Fruit fly (Drosophila melanogaster) whole organism, embryonic: ENCODE data around the gene lab.

Experiments
- Atf-2 ChIP-seq: fragments of 200-800 bp; sonication (Bioruptor generic); optimal IDR thresholded peaks from 2 replicates; lab custom pipeline; 2016; ENCODE audit warnings: missing biosample characterization, missing genetic modification characterization
- CG11456 ChIP-seq: fragments of 200-800 bp; sonication (Bioruptor generic); IDR thresholded peaks from 3 replicates; pipeline ENCODE4 v1.3.6; 2022; ENCODE audit warnings: missing biosample characterization, missing genetic modification characterization
- CG11504 ChIP-seq: fragments of 200-800 bp; sonication (Bioruptor generic); optimal IDR thresholded peaks from 3 replicates; lab custom pipeline; 2019; ENCODE audit warnings: missing biosample characterization, mild to moderate bottlenecking, missing genetic modification characterization, moderate library complexity
- CG12155 ChIP-seq: fragments of 200-800 bp; sonication (Bioruptor generic); optimal IDR thresholded peaks from 3 replicates; lab custom pipeline; 2016; ENCODE audit warnings: missing biosample characterization, missing genetic modification characterization
- CG12236 ChIP-seq: fragments of 200-800 bp; sonication (Bioruptor generic); optimal IDR thresholded peaks from 2 replicates; lab custom pipeline; 2016; ENCODE audit warnings: missing biosample characterization, missing genetic modification characterization
- CG12299 ChIP-seq: fragments of 200-800 bp; sonication (Bioruptor generic); optimal IDR thresholded peaks from 2 replicates; lab custom pipeline; 2018; ENCODE audit warnings: missing biosample characterization, mild to moderate bottlenecking, missing genetic modification characterization
- CG1233 ChIP-seq: fragments of 200-800 bp; sonication (Bioruptor generic); optimal IDR thresholded peaks from 4 replicates; lab custom pipeline; 2018; ENCODE audit warnings: missing biosample characterization, mild to moderate bottlenecking, missing genetic modification characterization
- CG12391 ChIP-seq: fragments of 200-800 bp; sonication (Bioruptor generic); optimal IDR thresholded peaks from 3 replicates; lab custom pipeline; 2018; ENCODE audit warnings: missing biosample characterization, mild to moderate bottlenecking, missing genetic modification characterization, moderate library complexity
- CG12744 ChIP-seq: fragments of 200-800 bp; sonication (Bioruptor generic); optimal IDR thresholded peaks from 2 replicates; lab custom pipeline; 2016; ENCODE audit warnings: missing biosample characterization, missing genetic modification characterization
- CG14050 ChIP-seq: fragments of 200-800 bp; sonication (Bioruptor generic); IDR thresholded peaks from 3 replicates; pipeline ENCODE4 v1.3.6; 2022; ENCODE audit warnings: missing biosample characterization, missing genetic modification characterization
- CG15514 ChIP-seq: fragments of 200-800 bp; sonication (Bioruptor generic); optimal IDR thresholded peaks from 3 replicates; lab custom pipeline; 2017; ENCODE audit warnings: missing biosample characterization, missing genetic modification characterization, mild to moderate bottlenecking, moderate library complexity, missing genetic modification reagents
- CG15696 ChIP-seq: fragments of 200-800 bp; sonication (Bioruptor generic); optimal IDR thresholded peaks from 2 replicates; lab custom pipeline; 2019; ENCODE audit warnings: missing biosample characterization, mild to moderate bottlenecking, missing genetic modification characterization, moderate library complexity
- CG18764 ChIP-seq: fragments of 200-800 bp; sonication (Bioruptor generic); optimal IDR thresholded peaks from 3 replicates; lab custom pipeline; 2016; ENCODE audit warnings: missing biosample characterization, missing genetic modification characterization
- CG30020 ChIP-seq: fragments of 200-800 bp; optimal IDR thresholded peaks from 2 replicates; lab custom pipeline; 2019; ENCODE audit warnings: missing biosample characterization, mild to moderate bottlenecking, missing genetic modification characterization, moderate library complexity
- CG3847 ChIP-seq: fragments of 200-800 bp; sonication (Bioruptor generic); IDR thresholded peaks from 2 replicates; pipeline ENCODE4 v1.3.6; 2022; ENCODE audit warnings: missing biosample characterization, missing genetic modification characterization
- CG4424 ChIP-seq: fragments of 200-800 bp; sonication (Bioruptor generic); optimal IDR thresholded peaks from 3 replicates; lab custom pipeline; 2016; ENCODE audit warnings: missing biosample characterization, missing genetic modification characterization
- CG4617 ChIP-seq: fragments of 200-800 bp; sonication (Bioruptor generic); optimal IDR thresholded peaks from 3 replicates; lab custom pipeline; 2016; ENCODE audit warnings: missing biosample characterization, missing genetic modification characterization, borderline replicate concordance
- CG6175 ChIP-seq: fragments of 200-800 bp; sonication (Bioruptor generic); IDR thresholded peaks from 3 replicates; pipeline ENCODE4 v1.3.6; 2022; ENCODE audit warnings: missing biosample characterization, missing genetic modification characterization
- Dek ChIP-seq: fragments of 200-800 bp; sonication (Bioruptor generic); optimal IDR thresholded peaks from 3 replicates; lab custom pipeline; 2019; ENCODE audit warnings: missing biosample characterization, mild to moderate bottlenecking, missing genetic modification characterization, moderate library complexity
- Gug ChIP-seq: fragments of 200-800 bp; sonication (Bioruptor generic); IDR thresholded peaks from 4 replicates; pipeline ENCODE4 v1.3.6; 2022; ENCODE audit warnings: missing biosample characterization, missing genetic modification characterization
- H15 ChIP-seq: fragments of 200-800 bp; sonication (Bioruptor generic); IDR thresholded peaks from 3 replicates; pipeline ENCODE4 v1.3.6; 2022; ENCODE audit warnings: missing biosample characterization, missing genetic modification characterization
- HLH3B ChIP-seq: fragments of 200-800 bp; sonication (Bioruptor generic); IDR thresholded peaks from 2 replicates; pipeline ENCODE4 v1.3.6; 2022; ENCODE audit warnings: missing biosample characterization, missing genetic modification characterization
- Hand ChIP-seq: fragments of 200-800 bp; sonication (Bioruptor generic); optimal IDR thresholded peaks from 2 replicates; lab custom pipeline; 2017; ENCODE audit warnings: mild to moderate bottlenecking, missing biosample characterization, missing genetic modification reagents, missing genetic modification characterization
- Hr39 ChIP-seq: fragments of >200 bp; optimal IDR thresholded peaks from 2 replicates; lab custom pipeline; 2017
- MTF-1 ChIP-seq: fragments of 200-800 bp; sonication (Bioruptor generic); optimal IDR thresholded peaks from 2 replicates; lab custom pipeline; 2018; ENCODE audit warnings: missing biosample characterization, mild to moderate bottlenecking, missing genetic modification characterization, borderline replicate concordance
- NC2α ChIP-seq: fragments of 200-800 bp; sonication (Bioruptor generic); optimal IDR thresholded peaks from 2 replicates; lab custom pipeline; 2016; ENCODE audit warnings: missing biosample characterization, missing genetic modification characterization
- NFAT ChIP-seq: fragments of 200-800 bp; sonication (Bioruptor generic); IDR thresholded peaks from 2 replicates; pipeline ENCODE4 v1.3.6; 2022; ENCODE audit warnings: missing biosample characterization, missing genetic modification characterization
- Rfx ChIP-seq: fragments of 200-800 bp; sonication (Bioruptor generic); IDR thresholded peaks from 2 replicates; pipeline ENCODE4 v1.3.6; 2022; ENCODE audit warnings: missing biosample characterization, missing genetic modification characterization
- Six4 ChIP-seq: fragments of 200-800 bp; sonication (Bioruptor generic); optimal IDR thresholded peaks from 2 replicates; lab custom pipeline; 2016; ENCODE audit warnings: missing biosample characterization, missing genetic modification characterization
- Spps ChIP-seq: fragments of 200-800 bp; sonication (Bioruptor generic); optimal IDR thresholded peaks from 2 replicates; lab custom pipeline; 2018; ENCODE audit warnings: missing biosample characterization, mild to moderate bottlenecking, missing genetic modification characterization
- Xrp1 ChIP-seq: fragments of 200-800 bp; sonication (Bioruptor generic); IDR thresholded peaks from 2 replicates; pipeline ENCODE4 v1.3.6; 2022; ENCODE audit warnings: missing biosample characterization, missing genetic modification characterization
- YL-1 ChIP-seq: fragments of 200-800 bp; sonication (Bioruptor generic); optimal IDR thresholded peaks from 3 replicates; lab custom pipeline; 2017; ENCODE audit warnings: missing biosample characterization, mild to moderate bottlenecking, missing genetic modification characterization
- amos ChIP-seq: fragments of 200-800 bp; sonication (Bioruptor generic); IDR thresholded peaks from 2 replicates; pipeline ENCODE4 v1.3.6; 2022; ENCODE audit warnings: missing biosample characterization, missing genetic modification characterization; ENCODE audit not compliant: partially characterized antibody
- bsh ChIP-seq, 2 experiments: fragments of 200-800 bp; sonication (Bioruptor generic); optimal IDR thresholded peaks; 2 replicates each; lab custom pipeline; 2017 to 2018; ENCODE audit warnings: mild to moderate bottlenecking in 2 of 2, missing biosample characterization in 2 of 2, missing genetic modification characterization in 2 of 2, moderate library complexity in 1 of 2
- btn ChIP-seq: fragments of 200-800 bp; sonication (Bioruptor generic); optimal IDR thresholded peaks from 2 replicates; lab custom pipeline; 2016; ENCODE audit warnings: missing biosample characterization, missing genetic modification characterization
- ci ChIP-seq: fragments of 200-800 bp; sonication (Bioruptor generic); IDR thresholded peaks from 3 replicates; pipeline ENCODE4 v1.3.6; 2022; ENCODE audit warnings: missing biosample characterization, missing genetic modification characterization
- emc ChIP-seq: fragments of 200-800 bp; sonication (Bioruptor generic); optimal IDR thresholded peaks from 2 replicates; lab custom pipeline; 2016; ENCODE audit warnings: missing biosample characterization, missing genetic modification characterization
- ewg ChIP-seq: fragments of 200-800 bp; sonication (Bioruptor generic); optimal IDR thresholded peaks from 3 replicates; lab custom pipeline; 2017; ENCODE audit warnings: mild to moderate bottlenecking, missing biosample characterization, missing genetic modification reagents, missing genetic modification characterization
- fd3F ChIP-seq: fragments of 200-800 bp; sonication (Bioruptor generic); optimal IDR thresholded peaks from 2 replicates; lab custom pipeline; 2018; ENCODE audit warnings: missing biosample characterization, mild to moderate bottlenecking, missing genetic modification characterization, moderate library complexity
- gt ChIP-seq: fragments of 200-800 bp; sonication (Bioruptor generic); IDR thresholded peaks from 2 replicates; pipeline ENCODE4 v1.3.6; 2022; ENCODE audit warnings: missing biosample characterization, missing genetic modification characterization
- lbe ChIP-seq: fragments of 200-800 bp; sonication (Bioruptor generic); optimal IDR thresholded peaks from 2 replicates; lab custom pipeline; 2016; ENCODE audit warnings: missing biosample characterization, mild to moderate bottlenecking, missing genetic modification characterization
- luna ChIP-seq: fragments of 200-800 bp; sonication (Bioruptor generic); optimal IDR thresholded peaks from 2 replicates; lab custom pipeline; 2016; ENCODE audit warnings: missing biosample characterization, missing genetic modification characterization
- mld ChIP-seq: fragments of 200-800 bp; sonication (Bioruptor generic); IDR thresholded peaks from 3 replicates; pipeline ENCODE4 v1.3.6; 2022; ENCODE audit warnings: missing biosample characterization, missing genetic modification characterization; ENCODE audit not compliant: partially characterized antibody
- p53 ChIP-seq: fragments of 200-800 bp; sonication (Bioruptor generic); optimal IDR thresholded peaks from 2 replicates; lab custom pipeline; 2016; ENCODE audit warnings: missing biosample characterization, missing genetic modification characterization
- pb ChIP-seq: fragments of 200-800 bp; sonication (Bioruptor generic); optimal IDR thresholded peaks from 3 replicates; lab custom pipeline; 2016; ENCODE audit warnings: missing biosample characterization, missing genetic modification characterization
- psq ChIP-seq: fragments of 200-800 bp; sonication (Bioruptor generic); optimal IDR thresholded peaks from 2 replicates; lab custom pipeline; 2017; ENCODE audit warnings: missing biosample characterization, missing genetic modification characterization
- sd ChIP-seq: fragments of 200-800 bp; sonication (Bioruptor generic); optimal IDR thresholded peaks from 3 replicates; lab custom pipeline; 2018; ENCODE audit warnings: missing biosample characterization, mild to moderate bottlenecking, missing genetic modification characterization, moderate library complexity
- sima ChIP-seq: fragments of 200-800 bp; sonication (Bioruptor generic); optimal IDR thresholded peaks from 2 replicates; lab custom pipeline; 2016; ENCODE audit warnings: missing biosample characterization, missing genetic modification characterization
- tap ChIP-seq: fragments of 200-800 bp; optimal IDR thresholded peaks from 3 replicates; lab custom pipeline; 2019; ENCODE audit warnings: missing biosample characterization, mild to moderate bottlenecking, missing genetic modification characterization, moderate library complexity
- tio ChIP-seq: fragments of 200-800 bp; sonication (Bioruptor generic); optimal IDR thresholded peaks from 2 replicates; lab custom pipeline; 2017; ENCODE audit warnings: missing biosample characterization, missing genetic modification characterization, inconsistent platforms
- trh ChIP-seq: fragments of 200-800 bp; sonication (Bioruptor generic); optimal IDR thresholded peaks from 2 replicates; lab custom pipeline; 2016; ENCODE audit warnings: missing biosample characterization, missing genetic modification characterization
- ttk ChIP-seq: fragments of 200-800 bp; sonication (Bioruptor generic); IDR thresholded peaks from 2 replicates; pipeline ENCODE4 v2.1.2; 2022; ENCODE audit warnings: missing biosample characterization, missing genetic modification characterization

lab gene

dm6 chr3R:6723537-6724171 is 45.3 kb upstream of the lab start (continued):
- TF ChIP-seq Hand (GFP tag; lab: Kevin White, UChicago) (no peak), NFAT (GFP tag; lab: Robert Waterston, UW) (no peak), Gug (GFP tag; lab: Robert Waterston, UW) (no peak), Hr39 (lab: Kevin White, UChicago) (no peak), Spps (tag; lab: Kevin White, UChicago) (no peak), btn (GFP tag; lab: Kevin White, UChicago) (peak; percentile 14), amos (GFP tag; lab: Robert Waterston, UW) (no peak), emc (no peak), luna (GFP tag; lab: Kevin White, UChicago) (no peak), YL-1 (GFP tag; lab: Kevin White, UChicago) (no peak), CG14050 (no peak), tio (GFP tag; lab: Kevin White, UChicago) (no peak), CG6175 (GFP tag; lab: Robert Waterston, UW) (no peak), CG11456 (GFP tag; lab: Robert Waterston, UW) (no peak), HLH3B (GFP tag; lab: Robert Waterston, UW) (no peak), fd3F (no peak), CG4424 (GFP tag; lab: Kevin White, UChicago) (peak; percentile 19), Rfx (GFP tag; lab: Robert Waterston, UW) (no peak), CG3847 (GFP tag; lab: Robert Waterston, UW) (no peak), CG12391 (tag; lab: Kevin White, UChicago) (peak; percentile 48), CG12155 (no peak), Six4 (GFP tag; lab: Kevin White, UChicago) (no peak), CG4617 (GFP tag; lab: Kevin White, UChicago) (no peak), CG30020 (tag; lab: Kevin White, UChicago) (no peak), CG12299 (no peak), CG12236 (no peak), Dek (tag; lab: Kevin White, UChicago) (no peak), NC2α (GFP tag; lab: Kevin White, UChicago) (no peak), CG15696 (tag; lab: Kevin White, UChicago) (peak; percentile 72), pb (GFP tag; lab: Kevin White, UChicago) (peak; percentile 30), sd (no peak), ewg (GFP tag; lab: Kevin White, UChicago) (no peak), Atf-2 (GFP tag; lab: Kevin White, UChicago) (no peak), bsh (GFP tag; optimal IDR thresholded peaks at IDR 0.05; lab: Kevin White, UChicago) (peak in 1 of 2 experiments; percentile 49), H15 (GFP tag; lab: Robert Waterston, UW) (no peak), CG15514 (no peak), sima (GFP tag; lab: Kevin White, UChicago) (no peak), MTF-1 (GFP tag; lab: Kevin White, UChicago) (no peak), gt (GFP tag; lab: Robert Waterston, UW) (no peak), CG12744 (no peak), mld (GFP tag; lab: Robert Waterston, UW) (no peak), CG18764 (GFP tag; lab: Kevin White, UChicago) (no peak), ci (GFP tag; lab: Robert Waterston, UW) (no peak), Xrp1 (GFP tag; lab: Robert Waterston, UW) (peak; percentile 62), trh (GFP tag; lab: Kevin White, UChicago) (no peak), CG11504 (peak; percentile 62), ttk (GFP tag; lab: Robert Waterston, UW) (no peak), p53 (GFP tag; lab: Kevin White, UChicago) (no peak), lbe (GFP tag; lab: Kevin White, UChicago) (no peak), CG1233 (GFP tag; lab: Kevin White, UChicago) (peak; percentile 12), psq (GFP tag; lab: Kevin White, UChicago) (no peak), tap (no peak)
